Fruit fly (Drosophila melanogaster): ENCODE measurements around the gene CG7255.

The CG7255 gene

DNA sequence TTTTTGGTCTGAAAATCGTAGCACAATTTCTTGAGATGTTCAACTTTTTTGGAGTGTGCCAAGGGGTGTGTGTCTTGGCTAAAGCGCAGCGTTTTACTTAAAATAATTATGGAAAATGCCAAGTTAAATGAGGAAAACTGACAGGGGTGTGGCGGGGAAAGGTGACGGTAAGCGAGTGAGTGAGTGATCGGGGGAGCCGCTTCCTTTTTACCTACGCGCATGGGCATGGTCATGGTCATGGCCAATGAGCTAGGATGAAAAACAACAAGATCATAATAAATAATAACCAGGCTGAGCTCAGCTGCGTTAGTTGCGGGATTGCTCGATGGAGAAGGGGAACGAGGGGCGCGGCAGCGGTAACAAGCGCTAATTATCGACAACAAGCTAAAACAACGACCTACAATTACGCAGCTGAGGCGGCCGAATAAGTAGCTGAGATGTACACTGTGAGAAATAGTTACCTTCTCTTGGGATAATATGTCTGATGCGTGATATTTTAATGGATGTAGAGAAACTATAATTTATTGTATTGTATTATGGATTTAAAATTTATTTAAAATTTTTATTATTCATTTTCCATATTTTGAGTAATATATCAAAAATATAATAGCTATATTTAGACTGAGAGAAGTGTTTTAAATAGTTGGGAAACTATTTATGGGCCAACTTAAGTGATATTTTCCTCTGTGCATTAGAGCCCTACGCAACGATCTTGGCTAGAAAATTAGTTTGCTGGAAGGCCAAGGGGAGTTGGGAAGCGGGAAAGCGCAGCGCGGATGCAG lies 39.6 kb upstream of the CG7255 start:
- TF ChIP-seq CG1620 (GFP tag; optimal IDR thresholded peaks at IDR 0.05): no peak
- no peak for TF ChIP-seq ovo (GFP tag; optimal IDR thresholded peaks at IDR 0.05)
- TF ChIP-seq Mnt (GFP tag; optimal IDR thresholded peaks at IDR 0.05): no peak
- TF ChIP-seq Clk (GFP tag; optimal IDR thresholded peaks at IDR 0.05): no peak
- no peak for TF ChIP-seq cic (GFP tag; optimal IDR thresholded peaks at IDR 0.05)
- TF ChIP-seq CG11617 (GFP tag; optimal IDR thresholded peaks at IDR 0.05): no peak
- no peak for TF ChIP-seq CG5204 (GFP tag; optimal IDR thresholded peaks at IDR 0.05)
- no peak for TF ChIP-seq kay (GFP tag; ENCODE audit: borderline replicate concordance)
- TF ChIP-seq Hr96 (GFP tag; optimal IDR thresholded peaks at IDR 0.05): no peak
- TF ChIP-seq CG33017 (tag; optimal IDR thresholded peaks at IDR 0.05): no peak
- no peak for TF ChIP-seq CG7045 (GFP tag; optimal IDR thresholded peaks at IDR 0.05)

DNA sequence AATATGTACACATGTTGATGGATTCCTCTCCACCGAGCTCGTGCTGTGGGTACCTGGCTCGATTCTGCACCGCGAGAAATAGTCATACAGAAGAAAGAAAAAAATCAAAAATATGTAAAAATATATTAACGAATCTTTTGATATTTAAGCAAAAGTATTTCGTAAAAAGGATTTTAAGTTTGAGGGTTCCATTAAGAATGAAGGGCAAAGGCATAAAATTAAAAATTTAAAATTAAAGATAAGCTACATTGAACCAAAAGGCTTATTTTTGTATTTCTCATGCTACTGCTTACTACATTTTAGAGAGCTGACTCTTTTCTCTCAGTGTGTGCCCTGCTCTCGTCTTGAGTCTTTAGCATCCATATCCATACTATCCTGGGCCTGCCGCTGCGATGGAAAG lies 37.4 kb upstream of the CG7255 start:
- TF ChIP-seq Crg-1 (GFP tag; optimal IDR thresholded peaks at IDR 0.05): no peak
- no peak for TF ChIP-seq kay (GFP tag; ENCODE audit: borderline replicate concordance)
- TF ChIP-seq CG14711 (tag; optimal IDR thresholded peaks at IDR 0.05): no peak

DNA sequence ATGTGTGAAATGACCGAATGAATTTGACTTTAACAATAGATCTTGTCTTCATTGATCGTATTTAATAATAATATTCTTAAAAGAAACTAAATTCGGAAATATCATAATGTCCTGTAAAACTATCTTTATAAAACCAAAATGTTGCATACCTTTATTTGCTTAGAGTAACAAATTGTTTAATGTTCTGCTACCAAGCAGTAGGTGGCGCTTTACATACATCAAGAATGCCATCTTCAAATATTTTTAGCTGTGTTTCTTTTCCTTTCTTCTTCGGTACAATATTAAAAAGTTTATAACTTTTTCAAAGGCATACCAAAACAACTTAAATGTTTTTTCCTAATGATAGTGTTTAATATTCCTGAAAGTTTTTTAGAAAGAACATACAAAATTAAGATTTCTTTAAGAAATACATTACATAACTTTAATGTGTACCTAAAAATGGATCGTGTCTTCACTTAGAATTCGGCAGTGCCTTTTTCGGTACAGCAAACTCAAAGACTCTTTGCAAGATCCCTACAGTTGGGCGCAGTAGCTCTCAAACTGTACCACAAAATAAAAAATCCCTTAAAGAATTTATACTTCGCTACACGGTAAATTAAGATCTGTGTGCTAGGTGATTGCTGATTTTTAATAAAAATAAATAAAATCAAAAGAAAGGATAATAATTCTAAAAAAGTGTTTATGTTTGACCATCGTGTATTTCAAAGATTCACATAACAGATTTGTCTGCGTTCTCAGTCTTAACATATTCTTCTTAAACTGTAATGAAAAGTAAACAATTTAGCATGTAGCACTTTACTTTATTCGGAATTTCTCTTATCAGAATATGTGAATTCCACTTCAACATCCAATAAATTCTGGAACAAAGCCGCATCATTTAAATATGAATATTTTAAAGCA lies 36.1 kb upstream of the CG7255 start:
- TF ChIP-seq CG7045 (GFP tag; optimal IDR thresholded peaks at IDR 0.05) (no peak), CG33017 (tag; optimal IDR thresholded peaks at IDR 0.05) (no peak), CG5204 (GFP tag; optimal IDR thresholded peaks at IDR 0.05) (no peak), pad (GFP tag; optimal IDR thresholded peaks at IDR 0.05) (no peak), cnc (optimal IDR thresholded peaks at IDR 0.05) (no peak), Hr96 (GFP tag; optimal IDR thresholded peaks at IDR 0.05) (no peak), CG14711 (tag; optimal IDR thresholded peaks at IDR 0.05) (no peak), bab1 (GFP tag; optimal IDR thresholded peaks at IDR 0.05) (no peak), ovo (GFP tag; optimal IDR thresholded peaks at IDR 0.05) (no peak), toe (GFP tag; optimal IDR thresholded peaks at IDR 0.05) (no peak), Crg-1 (GFP tag; optimal IDR thresholded peaks at IDR 0.05) (no peak)

DNA sequence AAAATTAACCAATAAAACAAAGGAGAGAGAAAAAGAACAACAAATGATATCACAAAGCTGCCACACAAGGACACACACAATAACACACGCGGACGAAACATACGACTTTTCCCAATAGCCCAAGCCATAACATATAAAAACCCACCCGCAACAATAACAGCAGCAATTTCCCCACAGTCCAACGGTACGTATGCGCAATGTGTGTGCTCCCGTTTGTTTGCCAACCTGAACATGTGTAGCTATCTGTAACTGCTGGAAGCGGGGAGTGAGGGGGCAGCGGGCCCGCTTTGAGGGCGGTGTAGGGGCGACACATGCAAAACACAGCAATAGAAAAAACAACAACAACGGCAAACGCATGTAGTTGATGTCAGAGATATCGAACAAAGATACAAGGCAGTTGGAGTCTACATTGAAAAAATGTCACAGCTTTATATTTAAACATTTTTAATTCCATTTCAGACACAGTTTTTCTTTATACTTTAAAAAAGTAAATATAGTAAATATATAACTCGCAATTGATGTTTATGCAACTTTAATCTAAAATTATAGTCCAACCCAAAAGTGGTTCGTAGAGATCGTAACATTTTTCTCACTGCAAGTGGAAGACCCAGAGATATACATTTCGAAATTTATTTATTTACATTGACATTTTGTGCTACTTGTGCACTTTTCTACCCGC lies 35.2 kb upstream of the CG7255 start:
- TF ChIP-seq Crg-1 (GFP tag; optimal IDR thresholded peaks at IDR 0.05) (no peak), pad (GFP tag; optimal IDR thresholded peaks at IDR 0.05) (no peak)

DNA sequence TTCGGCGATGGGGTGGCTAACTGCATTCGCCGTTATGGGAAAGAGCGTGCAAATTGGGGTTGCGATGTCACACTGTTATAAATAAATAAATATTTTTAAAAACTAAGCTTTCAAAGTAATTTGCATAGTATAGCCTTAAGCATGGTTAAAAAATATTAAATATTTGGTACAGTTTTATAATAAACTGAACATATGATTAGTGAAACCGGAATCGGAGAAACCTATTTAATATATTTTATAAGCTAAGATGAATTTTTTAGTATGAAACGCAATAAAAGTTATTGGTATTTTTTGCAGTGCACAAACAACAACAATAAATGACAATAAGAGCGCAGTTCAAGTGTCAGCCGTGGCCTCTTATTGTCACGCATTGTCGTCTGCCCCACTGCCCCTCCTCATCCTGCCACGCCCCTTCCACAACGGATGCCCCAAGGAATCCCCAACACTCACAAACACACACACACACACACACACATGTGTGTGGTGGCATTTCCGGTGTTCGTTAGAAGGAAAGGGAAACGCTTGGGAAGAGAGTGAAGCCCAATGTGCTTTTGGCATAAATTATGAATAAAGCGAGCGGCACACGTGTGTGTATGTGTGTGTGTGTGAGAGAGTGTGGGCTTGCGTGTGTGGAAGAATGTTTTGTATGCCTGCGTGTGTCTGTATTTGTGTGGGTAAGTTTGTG lies 28.4 kb upstream of the CG7255 start:
- TF ChIP-seq Clk (GFP tag; optimal IDR thresholded peaks at IDR 0.05): no peak
- TF ChIP-seq CG33017 (tag; optimal IDR thresholded peaks at IDR 0.05): no peak
- TF ChIP-seq cnc (optimal IDR thresholded peaks at IDR 0.05): no peak
- no peak for TF ChIP-seq toe (GFP tag; optimal IDR thresholded peaks at IDR 0.05)
- no peak for TF ChIP-seq CG12768 (GFP tag; optimal IDR thresholded peaks at IDR 0.05)
- no peak for TF ChIP-seq CG5204 (GFP tag; optimal IDR thresholded peaks at IDR 0.05)
- no peak for TF ChIP-seq cic (GFP tag; optimal IDR thresholded peaks at IDR 0.05)
- TF ChIP-seq kay (GFP tag; ENCODE audit: borderline replicate concordance): no peak
- TF ChIP-seq CG7045 (GFP tag; optimal IDR thresholded peaks at IDR 0.05): no peak
- TF ChIP-seq Mnt (GFP tag; optimal IDR thresholded peaks at IDR 0.05): no peak
- TF ChIP-seq pad (GFP tag; optimal IDR thresholded peaks at IDR 0.05): no peak
- TF ChIP-seq tj (GFP tag; optimal IDR thresholded peaks at IDR 0.05): no peak
- TF ChIP-seq ovo (GFP tag; optimal IDR thresholded peaks at IDR 0.05): no peak
- no peak for TF ChIP-seq CG11617 (GFP tag; optimal IDR thresholded peaks at IDR 0.05)
- TF ChIP-seq Hr96 (GFP tag; optimal IDR thresholded peaks at IDR 0.05): no peak
- no peak for TF ChIP-seq CG1620 (GFP tag; optimal IDR thresholded peaks at IDR 0.05)
- TF ChIP-seq CG14711 (tag; optimal IDR thresholded peaks at IDR 0.05): no peak
- no peak for TF ChIP-seq CG7101 (tag; optimal IDR thresholded peaks at IDR 0.05)
- TF ChIP-seq bab1 (GFP tag; optimal IDR thresholded peaks at IDR 0.05): no peak

DNA sequence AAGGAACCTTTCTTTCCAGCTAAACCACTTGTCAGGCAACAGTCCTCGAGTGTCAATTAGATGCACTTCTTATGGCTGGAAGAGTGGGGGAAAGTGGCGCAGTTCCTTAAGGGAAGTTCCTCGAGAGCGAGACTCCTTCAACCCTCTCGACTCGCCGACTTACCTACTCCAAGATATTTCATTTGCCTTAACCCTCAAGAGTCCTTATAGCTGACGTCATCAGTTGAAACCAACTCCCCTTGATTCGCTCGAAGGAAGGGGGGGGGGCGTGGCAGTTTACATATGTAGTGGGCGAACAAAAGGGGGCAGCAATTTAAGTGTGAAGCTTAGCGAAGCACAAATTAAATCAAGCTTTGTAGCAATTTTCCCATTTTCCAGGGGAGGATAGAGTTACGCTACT lies 23.0 kb upstream of the CG7255 start:
- no peak for TF ChIP-seq toe (GFP tag; optimal IDR thresholded peaks at IDR 0.05)

Data from whole organism, adult.